Fruit fly (Drosophila melanogaster) whole organism, embryonic: ENCODE results near the gene Rpn11.

Source experiments
- Awh ChIP-seq: fragments of 200-800 bp; sonication (Bioruptor generic); IDR thresholded peaks from 2 replicates; pipeline ENCODE4, ENCODE4 v1.3.6; 2022; ENCODE audit warnings: missing biosample characterization, missing genetic modification characterization
- Bteb2 ChIP-seq: fragments of 200-800 bp; sonication (Bioruptor generic); optimal IDR thresholded peaks from 2 replicates; lab custom pipeline; 2016; ENCODE audit warnings: missing biosample characterization, missing genetic modification characterization
- CG10431 ChIP-seq: fragments of 200-800 bp; sonication (Bioruptor generic); optimal IDR thresholded peaks from 3 replicates; lab custom pipeline; 2018; ENCODE audit warnings: missing biosample characterization, mild to moderate bottlenecking, missing genetic modification characterization
- CG10462 ChIP-seq: fragments of 200-800 bp; sonication (Bioruptor generic); optimal IDR thresholded peaks from 2 replicates; lab custom pipeline; 2016; ENCODE audit warnings: missing biosample characterization, missing genetic modification characterization
- CG10543 ChIP-seq: fragments of 200-800 bp; sonication (Bioruptor generic); optimal IDR thresholded peaks from 3 replicates; lab custom pipeline; 2017; ENCODE audit warnings: missing biosample characterization, mild to moderate bottlenecking, missing genetic modification characterization, moderate library complexity
- CG11398 ChIP-seq: fragments of 200-800 bp; sonication (Bioruptor generic); optimal IDR thresholded peaks from 2 replicates; lab custom pipeline; 2016; ENCODE audit warnings: missing biosample characterization, missing genetic modification characterization
- CG13894 ChIP-seq: fragments of 200-800 bp; sonication (Bioruptor generic); optimal IDR thresholded peaks from 3 replicates; lab custom pipeline; 2018; ENCODE audit warnings: missing biosample characterization, mild to moderate bottlenecking, missing genetic modification characterization, moderate library complexity
- CG17361 ChIP-seq: fragments of 200-800 bp; sonication (Bioruptor generic); IDR thresholded peaks from 3 replicates; pipeline ENCODE4 v1.3.6; 2022; ENCODE audit warnings: missing biosample characterization, missing genetic modification characterization
- CG2120 ChIP-seq: fragments of 200-800 bp; sonication (Bioruptor generic); optimal IDR thresholded peaks from 3 replicates; lab custom pipeline; 2016; ENCODE audit warnings: missing biosample characterization, missing genetic modification characterization
- CG2712 ChIP-seq: fragments of 200-800 bp; optimal IDR thresholded peaks from 3 replicates; lab custom pipeline; 2019; ENCODE audit warnings: missing biosample characterization, mild to moderate bottlenecking, missing genetic modification characterization, moderate library complexity
- CG3163 ChIP-seq: fragments of 200-800 bp; sonication (Bioruptor generic); optimal IDR thresholded peaks from 3 replicates; lab custom pipeline; 2016; ENCODE audit warnings: missing biosample characterization, missing genetic modification characterization
- CG33213 ChIP-seq: fragments of 200-800 bp; sonication (Bioruptor generic); optimal IDR thresholded peaks from 3 replicates; lab custom pipeline; 2016; ENCODE audit warnings: missing biosample characterization, missing genetic modification characterization
- CG33557 ChIP-seq: fragments of 200-800 bp; sonication (Bioruptor generic); optimal IDR thresholded peaks from 2 replicates; lab custom pipeline; 2019; ENCODE audit warnings: missing biosample characterization, mild to moderate bottlenecking, missing genetic modification characterization, moderate library complexity
- CG34376 ChIP-seq: fragments of 200-800 bp; sonication (Bioruptor generic); optimal IDR thresholded peaks from 2 replicates; lab custom pipeline; 2018; ENCODE audit warnings: missing biosample characterization, mild to moderate bottlenecking, missing genetic modification characterization
- CG3838 ChIP-seq: fragments of 200-800 bp; sonication (Bioruptor generic); optimal IDR thresholded peaks from 3 replicates; lab custom pipeline; 2016; ENCODE audit warnings: missing biosample characterization, missing genetic modification characterization
- CG6683 ChIP-seq: fragments of 200-800 bp; sonication (Bioruptor generic); optimal IDR thresholded peaks from 2 replicates; lab custom pipeline; 2017; ENCODE audit warnings: missing biosample characterization, mild to moderate bottlenecking, missing genetic modification characterization, missing genetic modification reagents
- CG6791 ChIP-seq: fragments of 200-800 bp; sonication (Bioruptor generic); IDR thresholded peaks from 3 replicates; pipeline ENCODE4 v1.3.6; 2022; ENCODE audit warnings: missing biosample characterization, missing genetic modification characterization; ENCODE audit not compliant: partially characterized antibody
- CG7357 ChIP-seq: fragments of 200-800 bp; sonication (Bioruptor generic); IDR thresholded peaks from 3 replicates; pipeline ENCODE4 v1.3.6; 2022; ENCODE audit warnings: missing biosample characterization, missing genetic modification characterization
- CG7372 ChIP-seq: fragments of 200-800 bp; sonication (Bioruptor generic); IDR thresholded peaks from 2 replicates; pipeline ENCODE4 v1.3.6; 2022; ENCODE audit warnings: missing biosample characterization, missing genetic modification characterization
- CG7839 ChIP-seq: fragments of 200-800 bp; sonication (Bioruptor generic); optimal IDR thresholded peaks from 3 replicates; lab custom pipeline; 2018; ENCODE audit warnings: missing biosample characterization, mild to moderate bottlenecking, missing genetic modification characterization, moderate library complexity
- CG8388 ChIP-seq: fragments of 200-800 bp; sonication (Bioruptor generic); optimal IDR thresholded peaks from 2 replicates; lab custom pipeline; 2019; ENCODE audit warnings: missing biosample characterization, mild to moderate bottlenecking, missing genetic modification characterization, moderate library complexity
- CG8924 ChIP-seq: fragments of 200-800 bp; optimal IDR thresholded peaks from 3 replicates; lab custom pipeline; 2019; ENCODE audit warnings: missing biosample characterization, mild to moderate bottlenecking, missing genetic modification characterization, moderate library complexity
- E2f2 ChIP-seq: fragments of 200-800 bp; sonication (Bioruptor generic); IDR thresholded peaks from 2 replicates; pipeline ENCODE4 v1.3.6; 2022; ENCODE audit warnings: missing biosample characterization, missing genetic modification characterization
- Ets65A ChIP-seq: fragments of 200-800 bp; sonication (Bioruptor generic); peaks from one replicate; lab custom pipeline; 2016; ENCODE audit warnings: missing biosample characterization, missing genetic modification characterization
- Hr3 ChIP-seq: fragments of 200-800 bp; sonication (Bioruptor generic); optimal IDR thresholded peaks from 3 replicates; lab custom pipeline; 2016; ENCODE audit warnings: missing biosample characterization, missing genetic modification characterization
- MBD-R2 ChIP-seq: fragments of 200-800 bp; sonication (Bioruptor generic); IDR thresholded peaks from 2 replicates; pipeline ENCODE4 v1.3.6; 2022; ENCODE audit warnings: missing biosample characterization, missing genetic modification characterization
- NC2α ChIP-seq: fragments of 200-800 bp; sonication (Bioruptor generic); optimal IDR thresholded peaks from 2 replicates; lab custom pipeline; 2016; ENCODE audit warnings: missing biosample characterization, missing genetic modification characterization
- Oaz ChIP-seq: fragments of 200-800 bp; sonication (Bioruptor generic); IDR thresholded peaks from 2 replicates; pipeline ENCODE4 v1.3.6; 2022; ENCODE audit warnings: missing biosample characterization, missing genetic modification characterization
- Optix ChIP-seq: fragments of 200-800 bp; sonication (Bioruptor generic); IDR thresholded peaks from 3 replicates; pipeline ENCODE4 v1.3.6; 2022; ENCODE audit warnings: missing biosample characterization, missing genetic modification characterization
- Sin3A ChIP-seq: fragments of >200 bp; optimal IDR thresholded peaks from 2 replicates; lab custom pipeline; 2018
- Spps ChIP-seq: fragments of 200-800 bp; sonication (Bioruptor generic); optimal IDR thresholded peaks from 2 replicates; lab custom pipeline; 2018; ENCODE audit warnings: missing biosample characterization, mild to moderate bottlenecking, missing genetic modification characterization
- bbx ChIP-seq: fragments of 200-800 bp; sonication (Bioruptor generic); IDR thresholded peaks from 2 replicates; pipeline ENCODE4 v1.3.6; 2022; ENCODE audit warnings: missing biosample characterization, missing genetic modification characterization; ENCODE audit not compliant: partially characterized antibody
- cg ChIP-seq: fragments of 200-800 bp; sonication (Bioruptor generic); optimal IDR thresholded peaks from 3 replicates; lab custom pipeline; 2019; ENCODE audit warnings: missing biosample characterization, mild to moderate bottlenecking, missing genetic modification characterization, moderate library complexity
- chinmo ChIP-seq: fragments of 200-800 bp; sonication (Bioruptor generic); IDR thresholded peaks from 4 replicates; pipeline ENCODE4 v1.3.6; 2022; ENCODE audit warnings: missing biosample characterization, missing genetic modification characterization; ENCODE audit not compliant: partially characterized antibody
- croc ChIP-seq: fragments of 200-800 bp; sonication (Bioruptor generic); conservative IDR thresholded peaks from 3 replicates; pipeline ENCODE4 v1.3.6; 2022; ENCODE audit warnings: missing biosample characterization, missing genetic modification characterization
- crol ChIP-seq: fragments of 200-800 bp; sonication (Bioruptor generic); IDR thresholded peaks from 2 replicates; pipeline ENCODE4 v1.3.6; 2022; ENCODE audit warnings: missing biosample characterization, missing genetic modification characterization
- fd102C ChIP-seq: fragments of 200-800 bp; sonication (Bioruptor generic); optimal IDR thresholded peaks from 2 replicates; lab custom pipeline; 2018; ENCODE audit warnings: missing biosample characterization, mild to moderate bottlenecking, missing genetic modification characterization, moderate library complexity
- hb ChIP-seq: fragments of 200-800 bp; sonication (Bioruptor generic); IDR thresholded peaks from 3 replicates; pipeline ENCODE4 v1.3.6; 2022; ENCODE audit warnings: missing biosample characterization, missing genetic modification characterization; ENCODE audit not compliant: partially characterized antibody
- jumu ChIP-seq: fragments of 200-800 bp; sonication (Bioruptor generic); optimal IDR thresholded peaks from 3 replicates; lab custom pipeline; 2016; ENCODE audit warnings: missing biosample characterization, missing genetic modification characterization
- lbe ChIP-seq: fragments of 200-800 bp; sonication (Bioruptor generic); optimal IDR thresholded peaks from 2 replicates; lab custom pipeline; 2016; ENCODE audit warnings: missing biosample characterization, mild to moderate bottlenecking, missing genetic modification characterization
- lmd ChIP-seq: fragments of 200-800 bp; sonication (Bioruptor generic); IDR thresholded peaks from 2 replicates; pipeline ENCODE4 v1.3.6; 2022; ENCODE audit warnings: missing biosample characterization, missing genetic modification characterization
- nau ChIP-seq: fragments of 200-800 bp; sonication (Bioruptor generic); optimal IDR thresholded peaks from 3 replicates; lab custom pipeline; 2017; ENCODE audit warnings: missing biosample characterization, mild to moderate bottlenecking, missing genetic modification characterization, missing genetic modification reagents
- psq ChIP-seq: fragments of 200-800 bp; sonication (Bioruptor generic); optimal IDR thresholded peaks from 2 replicates; lab custom pipeline; 2017; ENCODE audit warnings: missing biosample characterization, missing genetic modification characterization
- sd ChIP-seq: fragments of 200-800 bp; sonication (Bioruptor generic); optimal IDR thresholded peaks from 3 replicates; lab custom pipeline; 2018; ENCODE audit warnings: missing biosample characterization, mild to moderate bottlenecking, missing genetic modification characterization, moderate library complexity
- slou ChIP-seq: fragments of 200-800 bp; sonication (Bioruptor generic); optimal IDR thresholded peaks from 3 replicates; lab custom pipeline; 2016; ENCODE audit warnings: missing biosample characterization, missing genetic modification characterization
- tll ChIP-seq, 2 experiments: fragments of 200-800 bp in 1 of 2; fragments of >200 bp in 1 of 2; sonication (Bioruptor generic) in 1 of 2; optimal IDR thresholded peaks; 2 replicates each; lab custom pipeline; 2017 to 2019; ENCODE audit warnings: missing biosample characterization in 2 of 2, missing genetic modification characterization in 2 of 2, mild to moderate bottlenecking in 1 of 2, moderate library complexity in 1 of 2
- trem ChIP-seq: fragments of 200-800 bp; optimal IDR thresholded peaks from 3 replicates; lab custom pipeline; 2019; ENCODE audit warnings: missing biosample characterization, mild to moderate bottlenecking, missing genetic modification characterization, moderate library complexity
- zen2 ChIP-seq: fragments of 200-800 bp; sonication (Bioruptor generic); IDR thresholded peaks from 3 replicates; pipeline ENCODE4 v1.3.6; 2022; ENCODE audit warnings: missing biosample characterization, missing genetic modification characterization; ENCODE audit not compliant: partially characterized antibody
- zfh2 ChIP-seq: fragments of 200-800 bp; sonication (Bioruptor generic); optimal IDR thresholded peaks from 2 replicates; lab custom pipeline; 2016; ENCODE audit warnings: missing biosample characterization, missing genetic modification characterization

Rpn11 gene

DNA sequence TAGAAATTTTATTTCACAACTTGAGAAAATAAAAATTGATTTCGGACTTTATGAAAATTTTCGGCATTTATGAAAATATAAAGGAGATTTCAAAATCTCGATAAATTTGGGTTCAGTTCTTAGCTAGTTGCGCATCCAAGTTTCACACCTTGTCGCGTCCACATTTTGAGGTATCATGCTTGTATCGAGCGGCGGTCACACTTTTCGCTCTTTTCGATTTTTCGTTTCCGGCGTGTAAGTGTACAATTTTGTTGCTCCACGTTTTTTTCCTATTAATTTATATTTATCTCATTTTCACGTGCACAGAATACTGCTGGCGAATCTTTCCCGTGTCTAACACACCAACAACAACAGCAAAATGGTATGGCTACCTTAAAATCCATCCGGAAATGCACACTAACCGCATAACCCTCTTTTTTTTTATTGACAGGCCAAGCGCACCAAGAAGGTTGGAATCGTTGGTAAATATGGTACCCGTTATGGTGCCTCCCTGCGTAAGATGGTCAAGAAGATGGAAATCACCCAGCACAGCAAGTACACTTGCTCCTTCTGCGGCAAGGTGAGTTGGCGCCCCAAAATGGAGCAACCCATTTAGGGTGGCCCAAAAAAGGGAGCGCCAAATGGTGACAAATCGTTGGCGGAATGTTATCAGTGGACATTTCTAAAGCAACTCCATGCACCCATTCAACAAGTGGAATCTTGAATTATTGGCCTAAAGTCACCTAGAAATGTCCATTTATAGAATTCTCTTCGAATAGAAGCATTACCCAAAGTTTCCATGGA lies 11.4 kb upstream of the Rpn11 start, which contains the start of gene RpL37A (continued):
- TF ChIP-seq CG17361 (GFP tag; lab: Robert Waterston, UW): peak; percentile 78
- TF ChIP-seq lbe (GFP tag; lab: Kevin White, UChicago): peak; percentile 39
- TF ChIP-seq CG34376 (GFP tag; lab: Kevin White, UChicago): peak; percentile 96
- TF ChIP-seq CG2712: peak; percentile 81
- no peak for TF ChIP-seq sd
- TF ChIP-seq jumu (GFP tag; lab: Kevin White, UChicago): peak; percentile 0
- TF ChIP-seq slou: peak; percentile 79
- peak; percentile 81 for TF ChIP-seq CG10543 (GFP tag; lab: Kevin White, UChicago)
- TF ChIP-seq Awh: peak; percentile 53; the same call in 1 of the 2 replicates
- peak; percentile 64 for TF ChIP-seq CG6683
- TF ChIP-seq psq (GFP tag; lab: Kevin White, UChicago): peak; percentile 30
- TF ChIP-seq Optix (GFP tag; lab: Robert Waterston, UW): peak; percentile 76
- TF ChIP-seq Bteb2 (GFP tag; lab: Kevin White, UChicago): peak; percentile 80
- peak; percentile 49 for TF ChIP-seq CG8388
- TF ChIP-seq lmd (GFP tag; lab: Robert Waterston, UW): no peak
- no peak for TF ChIP-seq cg (GFP tag; lab: Kevin White, UChicago)
- peak; percentile 33 for TF ChIP-seq Sin3A
- peak; percentile 67 for TF ChIP-seq MBD-R2
- peak; percentile 83 for TF ChIP-seq CG13894 (tag; lab: Kevin White, UChicago)
- peak; percentile 60 for TF ChIP-seq fd102C
- peak; percentile 96 for TF ChIP-seq CG33213 (GFP tag; lab: Kevin White, UChicago)
- no peak for TF ChIP-seq croc (GFP tag; lab: Robert Waterston, UW)
- TF ChIP-seq CG3163 (GFP tag; lab: Kevin White, UChicago): peak; percentile 63
- TF ChIP-seq Ets65A: peak; percentile 98
- TF ChIP-seq Spps (tag; lab: Kevin White, UChicago): peak; percentile 71
- peak; percentile 13 for TF ChIP-seq Hr3 (GFP tag; lab: Kevin White, UChicago)
- TF ChIP-seq trem (tag; lab: Kevin White, UChicago): peak; percentile 88
- TF ChIP-seq CG7839 (tag; lab: Kevin White, UChicago): peak; percentile 72
- peak; percentile 25; the same call in 1 of the 2 replicates for TF ChIP-seq Oaz (GFP tag; lab: Robert Waterston, UW)
- no peak for TF ChIP-seq CG7357 (GFP tag; lab: Robert Waterston, UW)
- peak; percentile 29 for TF ChIP-seq zfh2 (GFP tag; lab: Kevin White, UChicago)
- 0 out of 3 replicates have a peak, but pooled peaks have one; percentile 11 for TF ChIP-seq CG6791 (GFP tag; lab: Robert Waterston, UW)
- peak; percentile 1 for TF ChIP-seq CG10462
- TF ChIP-seq CG7372 (GFP tag; lab: Robert Waterston, UW): peak; percentile 82
- TF ChIP-seq CG10431 (GFP tag; lab: Kevin White, UChicago): peak; percentile 85
- TF ChIP-seq CG3838: peak; percentile 18
- peak; percentile 65; the same call in 1 of the 4 replicates for TF ChIP-seq chinmo (GFP tag; lab: Robert Waterston, UW)
- TF ChIP-seq E2f2 (GFP tag; lab: Robert Waterston, UW): peak; percentile 78
- peak; percentile 53 for TF ChIP-seq CG2120 (GFP tag; lab: Kevin White, UChicago)
- TF ChIP-seq CG11398: peak; percentile 78
- TF ChIP-seq crol: 0 out of 2 replicates have a peak, but pooled peaks have one; percentile 21
- peak; percentile 87 for TF ChIP-seq nau
- no peak for TF ChIP-seq tll (GFP tag; optimal IDR thresholded peaks at IDR 0.05; lab: Kevin White, UChicago)
- peak; percentile 69 for TF ChIP-seq CG8924 (tag; lab: Kevin White, UChicago)
- TF ChIP-seq NC2α (GFP tag; lab: Kevin White, UChicago): peak; percentile 73
- no peak for TF ChIP-seq zen2
- TF ChIP-seq CG33557 (GFP tag; lab: Kevin White, UChicago): peak; percentile 65
- TF ChIP-seq bbx (GFP tag; lab: Robert Waterston, UW): peak; percentile 61; the same call in 1 of the 2 replicates
- TF ChIP-seq hb: no peak
